Worm (Caenorhabditis elegans): Measurements from ENCODE around the gene C44B12.9.
A peak's percentile ranks its signal among the peaks of the same experiment; 100 is the strongest.

The C44B12.9 gene

ce11 chrIV:1063058-1063457 lies 41.4 kb downstream of the C44B12.9 start:
- TF ChIP-seq lin-13 (GFP tag; optimal IDR thresholded peaks at IDR 0.05) = no peak
- TF ChIP-seq sma-3 (GFP tag; optimal IDR thresholded peaks at IDR 0.05) = no peak
- no peak for TF ChIP-seq unc-55 (GFP tag; optimal IDR thresholded peaks at IDR 0.05)
- TF ChIP-seq nhr-6 (tag; optimal IDR thresholded peaks at IDR 0.05) = no peak

DNA sequence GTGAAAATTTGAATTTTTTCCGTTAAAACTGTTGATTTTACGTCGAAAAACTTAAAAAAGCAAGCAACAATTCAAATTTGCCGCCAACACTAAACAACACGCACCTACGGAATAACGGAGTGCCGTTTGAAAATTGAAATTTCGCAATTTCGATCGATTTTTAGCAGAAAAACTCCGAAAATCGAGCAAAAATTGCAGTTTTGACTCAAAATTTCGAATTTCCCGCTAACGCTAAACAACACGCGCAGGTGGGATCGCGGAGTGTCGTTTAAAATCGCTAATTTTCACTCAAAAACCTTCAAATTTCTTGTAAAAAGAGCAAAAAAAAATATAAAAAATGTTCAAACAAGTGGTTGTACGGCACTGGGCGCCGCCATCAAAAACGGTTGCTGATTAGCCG lies 45.9 kb downstream of the C44B12.9 start:
- TF ChIP-seq dmd-4 (tag; optimal IDR thresholded peaks at IDR 0.05) (no peak), C34F6.9 (tag; optimal IDR thresholded peaks at IDR 0.05) (no peak), aly-2 (tag; optimal IDR thresholded peaks at IDR 0.05) (no peak), unc-39 (tag; optimal IDR thresholded peaks at IDR 0.05) (no peak), lin-13 (GFP tag; optimal IDR thresholded peaks at IDR 0.05) (no peak), nhr-77 (tag; optimal IDR thresholded peaks at IDR 0.05) (no peak), blmp-1 (tag; optimal IDR thresholded peaks at IDR 0.05; ENCODE audit: insufficient read depth) (no peak), zag-1 (tag; optimal IDR thresholded peaks at IDR 0.05) (no peak), egl-27 (tag; optimal IDR thresholded peaks at IDR 0.05) (no peak), ztf-11 (tag; optimal IDR thresholded peaks at IDR 0.05) (no peak), mbf-1 (tag; optimal IDR thresholded peaks at IDR 0.05) (no peak), alr-1 (tag; optimal IDR thresholded peaks at IDR 0.05) (no peak), elt-3 (tag; optimal IDR thresholded peaks at IDR 0.05) (no peak), sem-4 (tag; optimal IDR thresholded peaks at IDR 0.05) (no peak), fos-1 (tag; optimal IDR thresholded peaks at IDR 0.05) (no peak), nhr-25 (tag; optimal IDR thresholded peaks at IDR 0.05) (no peak), ceh-82 (tag; optimal IDR thresholded peaks at IDR 0.05) (no peak), sma-3 (GFP tag; optimal IDR thresholded peaks at IDR 0.05) (no peak)

ce11 chrIV:1056263-1056942 lies 48.0 kb downstream of the C44B12.9 start, which contains the start of the genes Y55F3AM.13 and mrps-25:
Y55F3AM.13 (minus strand) TSS chrIV:1056313.
mrps-25 (plus strand) TSS chrIV:1056892.
- no peak for TF ChIP-seq lin-11 (tag; optimal IDR thresholded peaks at IDR 0.05)
- TF ChIP-seq F13H6.1 (tag; optimal IDR thresholded peaks at IDR 0.05) = no peak
- TF ChIP-seq sma-3 (GFP tag; optimal IDR thresholded peaks at IDR 0.05) = peak; percentile 48
- TF ChIP-seq sem-4 (tag; optimal IDR thresholded peaks at IDR 0.05) = no peak
- TF ChIP-seq nhr-25 (tag; optimal IDR thresholded peaks at IDR 0.05) = peak; percentile 48
- TF ChIP-seq R02D3.7 (tag; optimal IDR thresholded peaks at IDR 0.05) = peak; percentile 90
- peak; percentile 63 for TF ChIP-seq gmeb-1 (tag; optimal IDR thresholded peaks at IDR 0.05)
- TF ChIP-seq crh-2 (tag; optimal IDR thresholded peaks at IDR 0.05) = peak; percentile 26
- TF ChIP-seq lsy-2 (tag; optimal IDR thresholded peaks at IDR 0.05) = peak; percentile 9 to 75
- peak; percentile 68 for TF ChIP-seq unc-55 (GFP tag; optimal IDR thresholded peaks at IDR 0.05)
- peak; percentile 5 for TF ChIP-seq lin-13 (GFP tag; optimal IDR thresholded peaks at IDR 0.05)
- TF ChIP-seq C34F6.9 (tag; optimal IDR thresholded peaks at IDR 0.05) = peak; percentile 45

DNA sequence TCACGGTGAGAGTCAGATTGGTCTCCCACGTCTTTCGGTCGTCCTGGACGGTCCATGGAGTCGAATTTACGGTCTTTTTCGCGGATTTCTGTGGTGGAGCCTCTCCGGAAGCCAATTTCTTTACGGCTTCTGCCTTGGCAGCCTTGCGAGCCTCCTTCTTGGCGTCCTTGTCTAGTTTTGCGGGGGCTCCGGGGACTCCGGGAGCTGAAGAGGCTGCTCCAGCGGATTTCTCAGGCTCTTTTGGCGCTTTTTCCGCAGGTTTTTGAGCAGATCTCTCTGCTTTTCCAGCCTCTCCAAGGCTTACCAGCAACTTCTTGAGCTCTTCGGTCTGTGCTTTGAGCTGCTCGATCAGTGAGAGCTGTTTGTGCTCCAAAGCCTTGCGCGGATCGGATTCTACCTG lies 48.7 kb downstream of the C44B12.9 start:
- TF ChIP-seq unc-55 (GFP tag; optimal IDR thresholded peaks at IDR 0.05) = no peak
- TF ChIP-seq lsy-2 (tag; optimal IDR thresholded peaks at IDR 0.05) = no peak
- no peak for TF ChIP-seq unc-62 (GFP tag; optimal IDR thresholded peaks at IDR 0.05)
- TF ChIP-seq nhr-10 (tag; optimal IDR thresholded peaks at IDR 0.05) = no peak
- no peak for TF ChIP-seq mdl-1 (tag; optimal IDR thresholded peaks at IDR 0.05)
- TF ChIP-seq ZK546.5 (tag; optimal IDR thresholded peaks at IDR 0.05) = no peak
- no peak for TF ChIP-seq elt-1 (tag; optimal IDR thresholded peaks at IDR 0.05)
- no peak for TF ChIP-seq elt-3 (tag; optimal IDR thresholded peaks at IDR 0.05)

DNA sequence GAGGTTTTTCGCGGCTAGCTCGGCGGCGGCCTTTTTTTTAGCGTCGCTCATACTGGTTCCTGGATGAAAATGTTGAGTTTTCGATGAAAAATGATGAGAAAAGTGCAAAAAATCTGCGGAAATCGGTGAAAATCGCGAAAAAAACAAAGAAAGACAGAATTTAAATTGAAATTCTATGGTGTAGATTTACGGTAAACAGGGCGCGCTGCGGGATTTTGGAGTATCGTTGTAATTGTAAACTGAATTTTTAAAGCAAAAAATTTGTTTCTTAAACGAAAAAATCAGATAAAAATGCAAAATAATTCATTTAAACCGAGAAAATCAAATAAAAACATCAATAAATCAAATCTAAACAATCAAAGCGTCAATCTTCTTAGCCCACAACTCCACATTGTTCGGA lies 49.7 kb downstream of the C44B12.9 start, which contains the start of gene dcap-1:
Gene dcap-1 (minus strand): TSS at position 59 of the 400 bp plus-strand sequence.
- TF ChIP-seq elt-1 (tag; optimal IDR thresholded peaks at IDR 0.05) = no peak
- TF ChIP-seq ztf-1 (GFP tag; conservative IDR thresholded peaks at IDR 0.05) = no peak
- peak; percentile 24 to 55 for TF ChIP-seq lsy-2 (tag; optimal IDR thresholded peaks at IDR 0.05)
- peak; percentile 93 for TF ChIP-seq R02D3.7 (tag; optimal IDR thresholded peaks at IDR 0.05)
- no peak for TF ChIP-seq nhr-237 (tag; optimal IDR thresholded peaks at IDR 0.05)
- no peak for TF ChIP-seq nhr-10 (tag; optimal IDR thresholded peaks at IDR 0.05)
- no peak for TF ChIP-seq lin-39 (tag; optimal IDR thresholded peaks at IDR 0.05)
- peak; percentile 13 for TF ChIP-seq nhr-129 (tag; optimal IDR thresholded peaks at IDR 0.05)
- TF ChIP-seq egl-27 (tag; optimal IDR thresholded peaks at IDR 0.05) = no peak
- peak; percentile 4 for TF ChIP-seq gmeb-1 (tag; optimal IDR thresholded peaks at IDR 0.05)
- peak; percentile 22 for TF ChIP-seq C34F6.9 (tag; optimal IDR thresholded peaks at IDR 0.05)
- peak; percentile 51 for TF ChIP-seq unc-55 (GFP tag; optimal IDR thresholded peaks at IDR 0.05)
- no peak for TF ChIP-seq mbf-1 (tag; optimal IDR thresholded peaks at IDR 0.05)
- TF ChIP-seq lin-11 (tag; optimal IDR thresholded peaks at IDR 0.05) = no peak
- TF ChIP-seq sem-4 (tag; optimal IDR thresholded peaks at IDR 0.05) = no peak
- peak; percentile 18 for TF ChIP-seq crh-2 (tag; optimal IDR thresholded peaks at IDR 0.05)
